Fruit fly (Drosophila melanogaster): ENCODE measurements around the gene CG34428.
A peak's percentile ranks its signal among the peaks of the same experiment; 100 is the strongest.

- TF ChIP-seq CG10348 (GFP tag; IDR thresholded peaks at IDR 0.05), result no peak
- no peak for TF ChIP-seq CG14655 (GFP tag; optimal IDR thresholded peaks at IDR 0.05)
- no peak for TF ChIP-seq gl (tag; optimal IDR thresholded peaks at IDR 0.05)
- peak; percentile 18 for TF ChIP-seq Snoo (tag; optimal IDR thresholded peaks at IDR 0.05)
- TF ChIP-seq CG9948 (tag; optimal IDR thresholded peaks at IDR 0.05), result no peak
- TF ChIP-seq Ets98B (GFP tag; IDR thresholded peaks at IDR 0.05), result peak; percentile 44; the same call in 1 of the 2 replicates
- TF ChIP-seq EcR (GFP tag; optimal IDR thresholded peaks at IDR 0.05), result no peak
Observed at dm6 chr3L:13028740-13029139, 32.8 kb upstream of the CG34428 start, which contains the start of gene CG17672.

All from whole organism, pupa.